Worm (Caenorhabditis elegans): ENCODE measurements around the gene lips-3.

DNA sequence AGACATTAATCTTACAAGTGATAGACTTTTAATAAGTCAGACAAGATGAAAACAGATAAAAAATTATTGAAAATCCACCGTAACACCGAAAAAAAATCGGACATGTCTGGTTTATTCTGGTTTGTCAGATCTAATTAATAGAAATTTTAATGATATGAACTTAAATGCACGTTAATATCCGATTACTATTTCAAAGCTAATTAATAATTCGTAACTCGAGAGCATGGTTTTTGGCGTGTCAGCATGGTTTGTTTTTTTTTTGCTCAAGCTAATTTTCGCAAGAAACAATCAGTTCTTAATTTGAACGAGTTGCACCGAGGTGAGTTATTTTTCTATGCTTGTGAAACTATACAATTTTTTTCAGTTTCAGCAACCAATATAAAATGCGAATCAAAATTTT is 18.6 kb downstream of the lips-3 start, which contains the start of gene clec-153:
- TF ChIP-seq Y105C5A.15 (GFP tag; IDR thresholded peaks at IDR 0.05) (no peak), nhr-237 (tag; optimal IDR thresholded peaks at IDR 0.05) (no peak), F44E2.7 (GFP tag; IDR thresholded peaks at IDR 0.05) (no peak), nhr-76 (tag; optimal IDR thresholded peaks at IDR 0.05) (no peak)

Data from whole organism, L4 larva.